Worm (Caenorhabditis elegans) whole organism, young adult: Measurements from ENCODE around the gene math-33.

ENCODE experiments used
- B0336.3 ChIP-seq: fragments of 200-800 bp; sonication (Bioruptor generic); IDR thresholded peaks from 2 replicates; pipeline ENCODE4 v1.3.6; 2022; ENCODE audit warnings: missing genetic modification characterization, missing compliant biosample characterization
- C06A6.2 ChIP-seq: fragments of 200-800 bp; sonication (Bioruptor generic); conservative IDR thresholded peaks from 2 replicates; pipeline ENCODE4 v1.3.6; 2022; ENCODE audit warnings: missing genetic modification characterization, missing compliant biosample characterization
- C17E4.6 ChIP-seq: fragments of 200-800 bp; sonication (Bioruptor generic); IDR thresholded peaks from 2 replicates; pipeline ENCODE4 v1.3.6; 2022; ENCODE audit warnings: missing genetic modification reagents, missing genetic modification characterization, missing compliant biosample characterization
- D2030.7 ChIP-seq: fragments of 200-800 bp; sonication (Bioruptor generic); IDR thresholded peaks from 2 replicates; pipeline ENCODE4 v1.3.6; 2022; ENCODE audit warnings: missing genetic modification reagents, missing genetic modification characterization, missing compliant biosample characterization
- F37B4.10 ChIP-seq: fragments of 200-800 bp; sonication (Bioruptor generic); IDR thresholded peaks from 2 replicates; pipeline ENCODE4 v1.3.6; 2022; ENCODE audit warnings: missing genetic modification characterization, missing compliant biosample characterization
- T26A5.8 ChIP-seq: sonication (generic microtip); optimal IDR thresholded peaks from 2 replicates; lab custom pipeline; 2016; ENCODE audit warnings: missing genetic modification characterization, missing compliant biosample characterization
- Y53F4B.3 ChIP-seq: fragments of 200-800 bp; sonication (Bioruptor generic); IDR thresholded peaks from 2 replicates; pipeline ENCODE4 v1.3.6; 2022; ENCODE audit warnings: missing genetic modification reagents, missing genetic modification characterization, missing compliant biosample characterization
- Y95B8A.8 ChIP-seq: fragments of 200-800 bp; sonication (Bioruptor generic); IDR thresholded peaks from 2 replicates; pipeline ENCODE4 v1.3.6; 2022; ENCODE audit warnings: missing genetic modification reagents, missing genetic modification characterization, missing compliant biosample characterization
- ama-1 ChIP-seq, 3 experiments: fragments of 150-350 bp in 1 of 3; sonication (generic microtip) in 2 of 3; optimal IDR thresholded peaks; 2 replicates each; lab custom pipeline; 2014 to 2018; ENCODE audit warnings: missing biosample characterization in 2 of 3, missing genetic modification characterization in 2 of 3, missing genetic modification reagents in 2 of 3
- atf-7 ChIP-seq: sonication (generic microtip); optimal IDR thresholded peaks from 2 replicates; lab custom pipeline; 2017; ENCODE audit warnings: mild to moderate bottlenecking, missing genetic modification characterization, missing compliant biosample characterization
- athp-1 ChIP-seq: sonication (generic microtip); optimal IDR thresholded peaks from 2 replicates; lab custom pipeline; 2017; ENCODE audit warnings: mild to moderate bottlenecking, missing genetic modification characterization, missing compliant biosample characterization
- attf-3 ChIP-seq: fragments of 200-800 bp; sonication (Bioruptor generic); conservative IDR thresholded peaks from 2 replicates; pipeline ENCODE4 v1.3.6; 2022; ENCODE audit warnings: missing genetic modification reagents, missing genetic modification characterization, missing compliant biosample characterization
- ceh-58 ChIP-seq: fragments of 200-800 bp; sonication (Bioruptor generic); IDR thresholded peaks from 2 replicates; pipeline ENCODE4 v1.3.6; 2022; ENCODE audit warnings: missing genetic modification characterization, missing compliant biosample characterization
- ceh-79 ChIP-seq: sonication (generic microtip); optimal IDR thresholded peaks from 2 replicates; lab custom pipeline; 2017; ENCODE audit warnings: mild to moderate bottlenecking, missing genetic modification characterization, missing compliant biosample characterization
- chd-7 ChIP-seq: sonication (generic microtip); optimal IDR thresholded peaks from 2 replicates; lab custom pipeline; 2016; ENCODE audit warnings: mild to moderate bottlenecking, missing genetic modification characterization, moderate library complexity, missing compliant biosample characterization
- die-1 ChIP-seq: sonication (generic microtip); optimal IDR thresholded peaks from 2 replicates; lab custom pipeline; 2016; ENCODE audit warnings: missing genotype, mild to moderate bottlenecking, missing genetic modification characterization, missing compliant biosample characterization
- egl-44 ChIP-seq: fragments of 200-800 bp; sonication (Bioruptor generic); IDR thresholded peaks from 2 replicates; pipeline ENCODE4 v1.3.6; 2022; ENCODE audit warnings: missing genetic modification reagents, missing genetic modification characterization, missing compliant biosample characterization
- ets-4 ChIP-seq: fragments of 200-800 bp; sonication (Bioruptor generic); optimal IDR thresholded peaks from 2 replicates; lab custom pipeline; 2018; ENCODE audit warnings: mild to moderate bottlenecking, missing genetic modification characterization, missing compliant biosample characterization
- hlh-12 ChIP-seq: sonication (generic microtip); optimal IDR thresholded peaks from 2 replicates; lab custom pipeline; 2016; ENCODE audit warnings: missing genetic modification characterization, missing compliant biosample characterization
- hmg-1.2 ChIP-seq: fragments of 200-800 bp; sonication (Bioruptor generic); IDR thresholded peaks from 2 replicates; pipeline ENCODE4 v1.3.6; 2022; ENCODE audit warnings: missing genetic modification reagents, missing genetic modification characterization, missing compliant biosample characterization
- lin-26 ChIP-seq: fragments of 200-800 bp; sonication (Bioruptor generic); IDR thresholded peaks from 2 replicates; pipeline ENCODE4 v1.3.6; 2022; ENCODE audit warnings: missing genetic modification reagents, missing genetic modification characterization, missing compliant biosample characterization
- lin-35 ChIP-seq, 3 experiments: fragments of 150-350 bp in 2 of 3; sonication (generic microtip) in 1 of 3; optimal IDR thresholded peaks; 2 replicates each; lab custom pipeline; 2014 to 2018; ENCODE audit warnings: missing biosample characterization in 3 of 3, missing genetic modification characterization in 3 of 3, missing genetic modification reagents in 3 of 3
- lin-40 ChIP-seq: sonication (generic microtip); optimal IDR thresholded peaks from 2 replicates; lab custom pipeline; 2016; ENCODE audit warnings: missing genetic modification characterization, mild to moderate bottlenecking, missing compliant biosample characterization, missing genotype, missing genetic modification reagents
- lsy-27 ChIP-seq: sonication (generic microtip); optimal IDR thresholded peaks from 2 replicates; lab custom pipeline; 2017; ENCODE audit warnings: missing genetic modification characterization, mild to moderate bottlenecking, missing compliant biosample characterization, antibody characterized with exemption, missing genotype, borderline replicate concordance; ENCODE audit not compliant: insufficient read depth
- madf-10 ChIP-seq: sonication (generic microtip); optimal IDR thresholded peaks from 2 replicates; lab custom pipeline; 2016; ENCODE audit warnings: mild to moderate bottlenecking, missing genetic modification characterization, missing compliant biosample characterization
- madf-6 ChIP-seq: fragments of 200-800 bp; sonication (Bioruptor generic); IDR thresholded peaks from 2 replicates; pipeline ENCODE4 v1.3.6; 2022; ENCODE audit warnings: missing genetic modification reagents, missing genetic modification characterization, missing compliant biosample characterization
- mes-4 ChIP-seq: sonication (generic microtip); optimal IDR thresholded peaks from 2 replicates; lab custom pipeline; 2016; ENCODE audit warnings: missing genotype, missing genetic modification characterization, missing compliant biosample characterization
- nfya-1 ChIP-seq: sonication (generic microtip); optimal IDR thresholded peaks from 2 replicates; lab custom pipeline; 2017; ENCODE audit warnings: antibody characterized with exemption, missing compliant biosample characterization, missing genetic modification characterization, borderline replicate concordance; ENCODE audit not compliant: insufficient read depth
- nfyb-1 ChIP-seq: fragments of 200-800 bp; sonication (Bioruptor generic); IDR thresholded peaks from 2 replicates; pipeline ENCODE4 v1.3.6; 2022; ENCODE audit warnings: missing genetic modification reagents, missing genetic modification characterization, missing compliant biosample characterization
- nhr-80 ChIP-seq: sonication (generic microtip); optimal IDR thresholded peaks from 2 replicates; lab custom pipeline; 2016; ENCODE audit warnings: missing genetic modification characterization, missing compliant biosample characterization
- pbrm-1 ChIP-seq: fragments of 200-800 bp; sonication (Bioruptor generic); IDR thresholded peaks from 2 replicates; pipeline ENCODE4 v1.3.6; 2022; ENCODE audit warnings: missing genetic modification reagents, missing genetic modification characterization, missing compliant biosample characterization
- snpc-1.1 ChIP-seq: sonication (generic microtip); optimal IDR thresholded peaks from 2 replicates; lab custom pipeline; 2017; ENCODE audit warnings: missing genetic modification characterization, mild to moderate bottlenecking, missing compliant biosample characterization, antibody characterized with exemption, moderate library complexity, missing genotype, missing genetic modification reagents; ENCODE audit not compliant: insufficient read depth
- somi-1 ChIP-seq: fragments of 200-800 bp; sonication (Bioruptor generic); optimal IDR thresholded peaks from 2 replicates; lab custom pipeline; 2018; ENCODE audit warnings: mild to moderate bottlenecking, missing genetic modification characterization, missing compliant biosample characterization
- sptf-2 ChIP-seq: fragments of 200-800 bp; sonication (Bioruptor generic); optimal IDR thresholded peaks from 2 replicates; lab custom pipeline; 2018; ENCODE audit warnings: mild to moderate bottlenecking, missing genetic modification characterization, missing compliant biosample characterization
- tbp1 ChIP-seq: fragments of 200-800 bp; sonication (Bioruptor generic); optimal IDR thresholded peaks from 2 replicates; lab custom pipeline; 2018; ENCODE audit warnings: mild to moderate bottlenecking, missing genetic modification characterization, missing compliant biosample characterization
- unc-62 ChIP-seq: fragments of 150-350 bp; optimal IDR thresholded peaks from 2 replicates; lab custom pipeline; 2014; ENCODE audit warnings: missing biosample characterization, missing genetic modification reagents, missing genetic modification characterization
- zim-3 ChIP-seq: sonication (generic microtip); optimal IDR thresholded peaks from 2 replicates; lab custom pipeline; 2017; ENCODE audit warnings: mild to moderate bottlenecking, missing genetic modification characterization, moderate library complexity, missing compliant biosample characterization
- ztf-22 ChIP-seq: fragments of 200-800 bp; sonication (Bioruptor generic); optimal IDR thresholded peaks from 2 replicates; lab custom pipeline; 2018; ENCODE audit warnings: mild to moderate bottlenecking, missing genetic modification characterization, moderate library complexity, missing compliant biosample characterization
- ztf-25 ChIP-seq: fragments of 200-800 bp; sonication (Bioruptor generic); IDR thresholded peaks from 2 replicates; pipeline ENCODE4 v1.3.6; 2022; ENCODE audit warnings: missing genetic modification reagents, missing genetic modification characterization, missing compliant biosample characterization
- ztf-26 ChIP-seq: sonication (generic microtip); optimal IDR thresholded peaks from 2 replicates; lab custom pipeline; 2017; ENCODE audit warnings: missing genetic modification characterization, missing compliant biosample characterization

math-33 gene

ce11 chrV:11083691-11084090 lies 30.0 kb upstream of the math-33 start:
- TF ChIP-seq madf-10 (no peak), hmg-1.2 (GFP tag; lab: Robert Waterston, UW) (peak; percentile 45; the same call in 1 of the 2 replicates), egl-44 (GFP tag; lab: Robert Waterston, UW) (no peak), snpc-1.1 (tag; lab: Kevin White, UChicago) (no peak)

- TF ChIP-seq lin-40 (tag; lab: Kevin White, UChicago) = peak; percentile 40
- peak; percentile 6 for TF ChIP-seq nhr-80 (tag; lab: Kevin White, UChicago)
- TF ChIP-seq chd-7 (tag; lab: Kevin White, UChicago) = no peak
- no peak for TF ChIP-seq C17E4.6 (GFP tag; lab: Robert Waterston, UW)
- TF ChIP-seq sptf-2 (GFP tag; lab: Kevin White, UChicago) = no peak
These were observed 26.6 kb upstream of the math-33 start for ce11 chrV:11087119-11087518.

- no peak for TF ChIP-seq pbrm-1
- TF ChIP-seq tbp1 = no peak
- TF ChIP-seq die-1 (tag; lab: Kevin White, UChicago) = peak; percentile 13
These were observed 26.1 kb upstream of the math-33 start, which contains the start of gene Y42A5A.1 for ce11 chrV:11087519-11087998. TSS of gene Y42A5A.1 (plus strand) at chrV:11087948.

ce11 chrV:11093163-11094091 lies 20.3 kb upstream of the math-33 start, which contains the start of gene lact-8:
TSS of gene lact-8 (minus strand) at chrV:11093607.
- TF ChIP-seq attf-3 (GFP tag; lab: Robert Waterston, UW) (no peak), C06A6.2 (GFP tag; lab: Robert Waterston, UW) (no peak), ztf-26 (tag; lab: Kevin White, UChicago) (no peak), nfya-1 (tag; lab: Kevin White, UChicago) (no peak), lin-26 (GFP tag; lab: Robert Waterston, UW) (no peak), hlh-12 (tag; lab: Kevin White, UChicago) (no peak), D2030.7 (GFP tag; lab: Robert Waterston, UW) (no peak), madf-6 (GFP tag; lab: Robert Waterston, UW) (no peak), mes-4 (no peak), lin-35 (GFP tag; optimal IDR thresholded peaks at IDR 0.05; lab: Kevin White, UChicago) (no peak), ets-4 (GFP tag; lab: Kevin White, UChicago) (no peak), Y53F4B.3 (GFP tag; lab: Robert Waterston, UW) (no peak)

ce11 chrV:11094698-11095097 lies 19.0 kb upstream of the math-33 start:
- TF ChIP-seq zim-3 (tag; lab: Kevin White, UChicago) (no peak), lsy-27 (tag; lab: Kevin White, UChicago) (no peak), lin-35 (GFP tag; optimal IDR thresholded peaks at IDR 0.05; lab: Kevin White, UChicago) (no peak), lin-40 (tag; lab: Kevin White, UChicago) (peak; percentile 51), unc-62 (GFP tag; lab: Kevin White, UChicago) (no peak), F37B4.10 (no peak), Y95B8A.8 (no peak), lin-26 (GFP tag; lab: Robert Waterston, UW) (no peak), atf-7 (no peak), ztf-22 (no peak), T26A5.8 (tag; lab: Kevin White, UChicago) (no peak), athp-1 (tag; lab: Kevin White, UChicago) (no peak), B0336.3 (GFP tag; lab: Robert Waterston, UW) (no peak), ama-1 (optimal IDR thresholded peaks at IDR 0.05; lab: Kevin White, UChicago) (no peak), ama-1 (GFP tag; optimal IDR thresholded peaks at IDR 0.05; lab: Kevin White, UChicago) (no peak), somi-1 (GFP tag; lab: Kevin White, UChicago) (peak; percentile 43), ztf-25 (GFP tag; lab: Robert Waterston, UW) (no peak), nfyb-1 (GFP tag; lab: Robert Waterston, UW) (no peak), egl-44 (GFP tag; lab: Robert Waterston, UW) (no peak), ztf-26 (tag; lab: Kevin White, UChicago) (peak; percentile 78), ceh-58 (GFP tag; lab: Robert Waterston, UW) (no peak), ceh-79 (tag; lab: Kevin White, UChicago) (no peak)
